Worm (Caenorhabditis elegans) whole organism, young adult: Measurements from ENCODE around the gene T26A5.8.

Experiments
- B0019.2 ChIP-seq: fragments of 200-800 bp; sonication (Bioruptor generic); conservative IDR thresholded peaks from 2 replicates; pipeline ENCODE4 v1.3.6; 2022; ENCODE audit warnings: missing genetic modification reagents, missing genetic modification characterization, missing compliant biosample characterization
- F57C9.4 ChIP-seq: sonication (generic microtip); optimal IDR thresholded peaks from 2 replicates; lab custom pipeline; 2017; ENCODE audit warnings: mild to moderate bottlenecking, missing genetic modification characterization, missing compliant biosample characterization
- Y53F4B.3 ChIP-seq: fragments of 200-800 bp; sonication (Bioruptor generic); IDR thresholded peaks from 2 replicates; pipeline ENCODE4 v1.3.6; 2022; ENCODE audit warnings: missing genetic modification reagents, missing genetic modification characterization, missing compliant biosample characterization
- ceh-100 ChIP-seq: fragments of 200-800 bp; sonication (Bioruptor generic); IDR thresholded peaks from 2 replicates; pipeline ENCODE4 v1.3.6; 2022; ENCODE audit warnings: missing genetic modification reagents, missing genetic modification characterization, missing compliant biosample characterization
- ceh-91 ChIP-seq: fragments of 200-800 bp; sonication (Bioruptor generic); IDR thresholded peaks from 2 replicates; pipeline ENCODE4 v1.3.6; 2022; ENCODE audit warnings: missing genetic modification reagents, missing genetic modification characterization, missing compliant biosample characterization
- hrde-1 ChIP-seq: sonication (generic microtip); optimal IDR thresholded peaks from 2 replicates; lab custom pipeline; 2016; ENCODE audit warnings: missing genetic modification characterization, mild to moderate bottlenecking, missing compliant biosample characterization, moderate library complexity, missing genotype, missing genetic modification reagents, borderline replicate concordance
- let-526 ChIP-seq: fragments of 200-800 bp; sonication (Bioruptor generic); IDR thresholded peaks from 2 replicates; pipeline ENCODE4 v1.3.6; 2022; ENCODE audit warnings: missing genetic modification reagents, missing genetic modification characterization, missing compliant biosample characterization
- lin-40 ChIP-seq: sonication (generic microtip); optimal IDR thresholded peaks from 2 replicates; lab custom pipeline; 2016; ENCODE audit warnings: missing genetic modification characterization, mild to moderate bottlenecking, missing compliant biosample characterization, missing genotype, missing genetic modification reagents
- pbrm-1 ChIP-seq: fragments of 200-800 bp; sonication (Bioruptor generic); IDR thresholded peaks from 2 replicates; pipeline ENCODE4 v1.3.6; 2022; ENCODE audit warnings: missing genetic modification reagents, missing genetic modification characterization, missing compliant biosample characterization
- rec-8 ChIP-seq, 2 experiments: sonication (generic microtip); optimal IDR thresholded peaks; 2 replicates each; lab custom pipeline; 2016; ENCODE audit warnings: mild to moderate bottlenecking in 2 of 2, missing genetic modification characterization in 2 of 2, missing genetic modification reagents in 2 of 2, missing genotype in 2 of 2, missing biosample characterization in 1 of 2, missing compliant biosample characterization in 1 of 2, moderate library complexity in 1 of 2
- snpc-4 ChIP-seq, 5 experiments: fragments of 150-350 bp in 1 of 5; sonication (generic microtip) in 4 of 5; optimal IDR thresholded peaks; 2 replicates each; lab custom pipeline; 2014 to 2018; ENCODE audit warnings: missing genetic modification characterization in 5 of 5, missing biosample characterization in 3 of 5, antibody characterized with exemption in 2 of 5, mild to moderate bottlenecking in 2 of 5, missing compliant biosample characterization in 2 of 5, missing genotype in 2 of 5, moderate library complexity in 2 of 5, missing genetic modification reagents in 1 of 5
- tlf-1 ChIP-seq: fragments of 200-800 bp; sonication (Bioruptor generic); optimal IDR thresholded peaks from 2 replicates; lab custom pipeline; 2018; ENCODE audit warnings: mild to moderate bottlenecking, missing genetic modification characterization, missing compliant biosample characterization
- unc-62 ChIP-seq: fragments of 150-350 bp; optimal IDR thresholded peaks from 2 replicates; lab custom pipeline; 2014; ENCODE audit warnings: missing biosample characterization, missing genetic modification reagents, missing genetic modification characterization

DNA sequence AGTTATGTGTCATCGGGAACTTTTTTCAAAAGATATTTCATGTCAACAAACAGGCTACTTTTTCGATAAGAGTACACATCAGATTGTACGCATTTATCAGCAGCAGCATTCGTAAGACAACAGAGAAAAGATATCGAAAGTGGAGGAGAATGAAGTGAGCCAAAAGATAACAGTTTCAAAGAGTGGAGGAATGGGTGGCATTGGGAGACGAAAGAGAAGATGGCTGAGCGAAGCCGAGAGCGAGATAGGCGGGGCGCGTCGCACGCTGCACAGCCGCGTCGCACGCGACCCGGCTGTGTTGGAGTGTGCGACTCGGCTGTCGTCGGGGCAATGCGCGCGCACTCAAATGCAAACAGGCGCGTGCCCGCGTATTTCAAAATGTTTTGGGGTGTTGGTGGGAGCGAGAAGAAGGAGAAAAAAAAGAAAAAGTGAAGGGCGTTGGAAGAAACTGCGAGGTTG lies 1.5 kb upstream of the T26A5.8 start:
- TF ChIP-seq hrde-1 (tag; lab: Kevin White, UChicago) (no peak), let-526 (GFP tag; lab: Robert Waterston, UW) (peak; percentile 84), pbrm-1 (GFP tag; lab: Robert Waterston, UW) (peak; percentile 93), ceh-91 (GFP tag; lab: Robert Waterston, UW) (peak; percentile 71), tlf-1 (GFP tag; lab: Kevin White, UChicago) (peak; percentile 89), B0019.2 (GFP tag; lab: Robert Waterston, UW) (0 out of 2 replicates have a peak, but pooled peaks have one; percentile 17), lin-40 (tag; lab: Kevin White, UChicago) (no peak), snpc-4 (GFP tag; optimal IDR thresholded peaks at IDR 0.05; lab: Kevin White, UChicago) (no peak), snpc-4 (tag; optimal IDR thresholded peaks at IDR 0.05; lab: Kevin White, UChicago) (peak in 3 of 4 experiments; percentile 66 to 69 (median 67)), ceh-100 (GFP tag; lab: Robert Waterston, UW) (peak; percentile 72), F57C9.4 (no peak), Y53F4B.3 (GFP tag; lab: Robert Waterston, UW) (no peak; the same call in 1 of the 2 replicates), rec-8 (tag; optimal IDR thresholded peaks at IDR 0.05; lab: Kevin White, UChicago) (no peak), unc-62 (no peak)
